Worm (Caenorhabditis elegans) whole organism, early embryonic: ENCODE results near the gene K08D8.2.

Source experiments
- ama-1 ChIP-seq: fragments of 150-350 bp; optimal IDR thresholded peaks from 2 replicates; lab custom pipeline; 2014
- ceh-13 ChIP-seq: fragments of 200-800 bp; sonication (Bioruptor generic); optimal IDR thresholded peaks from 2 replicates; lab custom pipeline; 2018; ENCODE audit warnings: mild to moderate bottlenecking, missing genetic modification characterization, missing compliant biosample characterization

- TF ChIP-seq ama-1 (lab: Kevin White, UChicago) (no peak), ceh-13 (GFP tag; lab: Kevin White, UChicago) (no peak)
Observed at ce11 chrIV:12869383-12869782, 33.5 kb upstream of the K08D8.2 start.
